Fruit fly (Drosophila melanogaster): ENCODE results near the gene Abp1.

The Abp1 gene

DNA sequence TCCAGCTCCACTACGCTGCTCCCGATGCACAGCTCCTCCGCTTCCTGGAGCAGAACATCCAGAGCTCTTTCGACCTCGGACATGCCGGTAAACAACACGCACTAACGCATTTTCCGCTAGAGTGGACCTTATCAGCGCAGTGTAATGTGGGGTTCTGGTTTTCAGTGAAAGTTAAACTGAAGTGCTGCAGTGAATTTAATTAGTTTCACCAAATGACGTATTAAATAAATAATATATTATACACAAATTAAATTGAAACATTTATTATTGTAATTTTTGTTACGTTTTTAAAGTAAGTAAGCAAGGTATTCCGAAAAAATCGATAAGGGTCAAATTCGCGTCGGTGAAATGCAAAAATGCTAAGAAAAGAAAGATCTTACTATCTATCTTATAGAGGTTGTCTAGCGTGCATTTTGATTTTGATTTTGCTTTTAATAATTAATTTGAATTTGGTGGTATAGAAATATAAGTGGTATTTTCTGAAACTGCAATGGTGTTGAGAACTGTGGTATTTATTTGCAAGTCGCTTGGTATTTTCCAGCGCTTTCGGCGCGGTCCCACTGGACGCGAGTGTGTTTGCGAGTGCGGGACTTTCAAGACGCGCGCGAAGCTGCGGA is 35.8 kb downstream of the Abp1 start, which contains the start of the genes JMJD7 and CG10738 (continued):
- TF ChIP-seq HLHmδ (GFP tag; optimal IDR thresholded peaks at IDR 0.05) (no peak), H15 (GFP tag; IDR thresholded peaks at IDR 0.05) (peak; percentile 60; the same call in 2 of the 3 replicates), Scr (GFP tag; IDR thresholded peaks at IDR 0.05; ENCODE audit: partially characterized antibody) (no peak), Dll (GFP tag; IDR thresholded peaks at IDR 0.05; ENCODE audit: partially characterized antibody) (no peak), CG15073 (GFP tag; optimal IDR thresholded peaks at IDR 0.05) (peak; percentile 39), z (GFP tag; IDR thresholded peaks at IDR 0.05) (no peak), CG15011 (GFP tag; optimal IDR thresholded peaks at IDR 0.05) (no peak), CG7786 (GFP tag; optimal IDR thresholded peaks at IDR 0.05) (no peak), MBD-R2 (GFP tag; IDR thresholded peaks at IDR 0.05) (peak; percentile 85), YL-1 (GFP tag; optimal IDR thresholded peaks at IDR 0.05) (no peak), CG1602 (GFP tag; optimal IDR thresholded peaks at IDR 0.05) (no peak), sim (GFP tag; IDR thresholded peaks at IDR 0.05) (no peak), peb (GFP tag; IDR thresholded peaks at IDR 0.05) (0 out of 2 replicates have a peak, but pooled peaks have one; percentile 41), lov (optimal IDR thresholded peaks at IDR 0.05) (no peak), lov (GFP tag; IDR thresholded peaks at IDR 0.05) (peak; percentile 30; the same call in 1 of the 3 replicates), zen (tag; optimal IDR thresholded peaks at IDR 0.05) (peak; percentile 10), CG6765 (GFP tag; optimal IDR thresholded peaks at IDR 0.05) (peak; percentile 15), Fer1 (GFP tag; optimal IDR thresholded peaks at IDR 0.05) (peak; percentile 82), gce (GFP tag; IDR thresholded peaks at IDR 0.05) (peak; percentile 38; the same call in 1 of the 3 replicates), Hmr (GFP tag; optimal IDR thresholded peaks at IDR 0.05) (peak; percentile 6), CG17802 (tag; optimal IDR thresholded peaks at IDR 0.05) (peak; percentile 26), ap (GFP tag; IDR thresholded peaks at IDR 0.05) (peak; percentile 70; the same call in 1 of the 2 replicates), sisA (GFP tag; IDR thresholded peaks at IDR 0.05) (peak; percentile 70; the same call in 1 of the 2 replicates), CG14965 (GFP tag; optimal IDR thresholded peaks at IDR 0.05; ENCODE audit: borderline replicate concordance) (no peak), CG17186 (GFP tag; optimal IDR thresholded peaks at IDR 0.05) (no peak), CG5953 (GFP tag; IDR thresholded peaks at IDR 0.05) (peak; percentile 76), ash1 (GFP tag; optimal IDR thresholded peaks at IDR 0.05) (no peak), Mes4 (GFP tag; optimal IDR thresholded peaks at IDR 0.05) (no peak), Sox102F (GFP tag; optimal IDR thresholded peaks at IDR 0.05) (peak; percentile 8), GATAe (GFP tag; conservative IDR thresholded peaks at IDR 0.05) (0 out of 2 replicates have a peak, but pooled peaks have one; percentile 12), p53 (GFP tag; optimal IDR thresholded peaks at IDR 0.05) (no peak), en (GFP tag; optimal IDR thresholded peaks at IDR 0.05) (no peak), bigmax (GFP tag; optimal IDR thresholded peaks at IDR 0.05) (no peak), BEAF-32 (GFP tag; optimal IDR thresholded peaks at IDR 0.05) (peak; percentile 5), Rx (GFP tag; IDR thresholded peaks at IDR 0.05) (peak; percentile 72), psq (GFP tag; optimal IDR thresholded peaks at IDR 0.05) (no peak), CG13624 (GFP tag; optimal IDR thresholded peaks at IDR 0.05) (no peak), sens-2 (GFP tag; IDR thresholded peaks at IDR 0.05) (peak; percentile 79), row (GFP tag; IDR thresholded peaks at IDR 0.05) (peak; percentile 64), nom (GFP tag; optimal IDR thresholded peaks at IDR 0.05) (peak; percentile 68), Hr51 (GFP tag; optimal IDR thresholded peaks at IDR 0.05) (peak in 1 of 2 experiments; percentile 19), Dref (GFP tag; IDR thresholded peaks at IDR 0.05) (no peak; the same call in 1 of the 2 replicates), ssp (GFP tag; IDR thresholded peaks at IDR 0.05) (peak; percentile 37), Optix (GFP tag; IDR thresholded peaks at IDR 0.05) (peak; percentile 78), CG9797 (GFP tag; optimal IDR thresholded peaks at IDR 0.05) (peak; percentile 76), odd (GFP tag; optimal IDR thresholded peaks at IDR 0.05) (no peak), run (tag; optimal IDR thresholded peaks at IDR 0.05) (no peak), dm (GFP tag; optimal IDR thresholded peaks at IDR 0.05) (no peak), D19A (tag; optimal IDR thresholded peaks at IDR 0.05) (peak; percentile 63), CHES-1-like (GFP tag; optimal IDR thresholded peaks at IDR 0.05) (no peak)

Measured in whole organism, embryonic.